Worm (Caenorhabditis elegans) whole organism, L4/young adult: ENCODE measurements around the gene str-61.

Experiments used
- W03F9.2 ChIP-seq: fragments of 150-350 bp; optimal IDR thresholded peaks from 2 replicates; lab custom pipeline; 2014; ENCODE audit warnings: missing biosample characterization, missing genetic modification characterization
- dao-5 ChIP-seq: sonication (generic microtip); optimal IDR thresholded peaks from 2 replicates; lab custom pipeline; 2016; ENCODE audit warnings: missing genotype, missing genetic modification characterization, moderate library complexity, missing compliant biosample characterization
- him-1 ChIP-seq: sonication (generic microtip); optimal IDR thresholded peaks from 2 replicates; lab custom pipeline; 2016; ENCODE audit warnings: missing genotype, missing genetic modification reagents, missing genetic modification characterization, missing compliant biosample characterization

DNA sequence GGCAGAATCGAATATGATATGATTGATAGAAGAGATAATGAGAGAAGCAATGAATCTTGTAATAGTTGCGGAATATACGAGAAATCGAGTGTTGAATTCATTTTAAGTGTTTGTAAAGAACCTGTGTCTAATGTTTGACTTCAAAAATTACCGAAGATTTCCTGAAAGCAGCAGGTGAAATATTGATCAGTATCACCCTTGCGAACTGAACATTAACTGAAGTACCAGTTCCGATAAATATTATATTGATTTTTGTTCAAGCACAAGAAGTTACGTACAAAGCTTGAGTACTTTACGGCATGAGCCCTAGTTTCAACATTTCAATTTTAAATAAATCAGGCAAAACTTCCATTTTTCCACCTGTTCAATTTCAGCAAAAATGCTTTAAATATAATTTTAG lies 8.1 kb upstream of the str-61 start, which contains the start of gene srz-103:
- no peak for TF ChIP-seq him-1 (tag; lab: Kevin White, UChicago)
- TF ChIP-seq dao-5 = no peak
- TF ChIP-seq W03F9.2 (tag; lab: Kevin White, UChicago) = no peak
